Fruit fly (Drosophila melanogaster) whole organism, adult: ENCODE measurements around the gene CG5281.

ENCODE experiments used
- CG14711 ChIP-seq: fragments of 200-800 bp; sonication (Bioruptor generic); optimal IDR thresholded peaks from 2 replicates; lab custom pipeline; 2018; ENCODE audit warnings: missing biosample characterization, mild to moderate bottlenecking, missing genetic modification characterization, moderate library complexity
- CG1620 ChIP-seq: fragments of 200-800 bp; sonication (Bioruptor generic); optimal IDR thresholded peaks from 2 replicates; lab custom pipeline; 2016; ENCODE audit warnings: missing biosample characterization, missing genetic modification characterization
- CG33017 ChIP-seq: fragments of 200-800 bp; sonication (Bioruptor generic); optimal IDR thresholded peaks from 2 replicates; lab custom pipeline; 2018; ENCODE audit warnings: missing biosample characterization, mild to moderate bottlenecking, missing genetic modification characterization, moderate library complexity
- Clk ChIP-seq: fragments of 200-800 bp; sonication (Bioruptor generic); optimal IDR thresholded peaks from 2 replicates; lab custom pipeline; 2017; ENCODE audit warnings: missing biosample characterization, missing genetic modification characterization
- Mnt ChIP-seq: fragments of 200-800 bp; sonication (Bioruptor generic); optimal IDR thresholded peaks from 2 replicates; lab custom pipeline; 2016; ENCODE audit warnings: missing biosample characterization, mild to moderate bottlenecking, missing genetic modification characterization
- bab1 ChIP-seq: fragments of 200-800 bp; sonication (Bioruptor generic); optimal IDR thresholded peaks from 3 replicates; lab custom pipeline; 2019; ENCODE audit warnings: missing biosample characterization, mild to moderate bottlenecking, missing genetic modification characterization, moderate library complexity
- cic ChIP-seq: fragments of 200-800 bp; sonication (Bioruptor generic); optimal IDR thresholded peaks from 2 replicates; lab custom pipeline; 2017; ENCODE audit warnings: missing biosample characterization, mild to moderate bottlenecking, missing genetic modification characterization, moderate library complexity
- kay ChIP-seq: fragments of 200-800 bp; sonication (Bioruptor generic); peaks from one replicate; lab custom pipeline; 2016; ENCODE audit warnings: missing biosample characterization, missing genetic modification characterization, borderline replicate concordance
- ovo ChIP-seq: fragments of 200-800 bp; sonication (Bioruptor generic); optimal IDR thresholded peaks from 2 replicates; lab custom pipeline; 2016; ENCODE audit warnings: missing biosample characterization, missing genetic modification characterization
- pad ChIP-seq: fragments of 200-800 bp; sonication (Bioruptor generic); optimal IDR thresholded peaks from 3 replicates; lab custom pipeline; 2017; ENCODE audit warnings: missing biosample characterization, missing genetic modification characterization, mild to moderate bottlenecking, moderate library complexity, missing genetic modification reagents
- tj ChIP-seq: fragments of 200-800 bp; sonication (Bioruptor generic); optimal IDR thresholded peaks from 3 replicates; lab custom pipeline; 2017; ENCODE audit warnings: missing biosample characterization, mild to moderate bottlenecking, missing genetic modification characterization, moderate library complexity
- toe ChIP-seq: fragments of 200-800 bp; sonication (Bioruptor generic); optimal IDR thresholded peaks from 2 replicates; lab custom pipeline; 2016; ENCODE audit warnings: missing biosample characterization, missing genetic modification characterization

DNA sequence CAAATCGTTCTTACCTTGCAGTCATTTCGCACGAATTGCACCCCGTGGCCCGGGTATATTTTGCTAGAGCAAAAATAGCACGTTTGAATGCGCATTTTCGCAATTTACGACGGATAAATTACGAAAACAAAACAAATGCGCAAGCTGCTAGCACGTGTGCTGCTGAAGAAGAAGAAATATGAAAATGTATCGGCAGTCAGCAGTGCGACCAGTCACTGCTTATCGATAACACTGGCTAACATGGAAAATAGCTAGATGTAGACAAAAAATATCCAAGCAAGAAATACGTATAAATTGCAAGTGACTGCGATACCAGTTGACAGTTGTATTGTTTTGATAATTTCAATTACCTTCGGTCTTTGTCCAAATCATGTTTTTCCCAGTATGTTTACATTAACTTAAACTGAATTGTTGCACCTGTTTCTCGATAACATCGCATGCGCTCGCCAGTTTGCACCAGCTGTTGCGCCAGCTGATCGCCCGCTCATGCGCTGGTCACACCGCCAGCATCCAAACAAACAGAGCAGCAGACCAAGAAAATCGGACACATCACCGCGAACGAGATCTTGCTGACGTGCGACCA lies 4.2 kb upstream of the CG5281 start, which contains the start of the genes RpL24-like and CG5276:
- peak; percentile 36 for TF ChIP-seq bab1 (GFP tag; lab: Kevin White, UChicago)
- TF ChIP-seq Mnt, result peak; percentile 99
- no peak for TF ChIP-seq ovo
- no peak for TF ChIP-seq cic
- no peak for TF ChIP-seq toe (GFP tag; lab: Kevin White, UChicago)
- no peak for TF ChIP-seq CG1620 (GFP tag; lab: Kevin White, UChicago)
- no peak for TF ChIP-seq CG33017 (tag; lab: Kevin White, UChicago)
- TF ChIP-seq Clk (GFP tag; lab: Kevin White, UChicago), result no peak
- TF ChIP-seq tj (GFP tag; lab: Kevin White, UChicago), result peak; percentile 11
- no peak for TF ChIP-seq pad (GFP tag; lab: Kevin White, UChicago)
- TF ChIP-seq CG14711 (tag; lab: Kevin White, UChicago), result no peak
- no peak for TF ChIP-seq kay (GFP tag; lab: Kevin White, UChicago)
